Worm (Caenorhabditis elegans) whole organism, L4 larva: Measurements from ENCODE around the gene usp-14.

ENCODE experiments used
- Y48G9A.11 ChIP-seq: fragments of 200-800 bp; sonication (Bioruptor generic); IDR thresholded peaks from 2 replicates; pipeline ENCODE4 v1.3.6; 2022; ENCODE audit warnings: missing genetic modification reagents, missing genetic modification characterization, missing compliant biosample characterization
- ceh-20 ChIP-seq: fragments of 200-800 bp; sonication (Bioruptor generic); IDR thresholded peaks from 2 replicates; pipeline ENCODE4 v1.3.6; 2022; ENCODE audit warnings: missing genetic modification reagents, missing genetic modification characterization, missing compliant biosample characterization
- dpl-1 ChIP-seq: fragments of 150-350 bp; optimal IDR thresholded peaks from 2 replicates; lab custom pipeline; 2014; ENCODE audit warnings: missing biosample characterization, missing genetic modification reagents, missing genetic modification characterization
- dve-1 ChIP-seq: sonication (generic microtip); optimal IDR thresholded peaks from 2 replicates; lab custom pipeline; 2017; ENCODE audit warnings: antibody characterized with exemption, mild to moderate bottlenecking, missing genetic modification characterization, missing compliant biosample characterization; ENCODE audit not compliant: insufficient read depth
- lin-13 ChIP-seq: fragments of 150-350 bp; optimal IDR thresholded peaks from 2 replicates; lab custom pipeline; 2014; ENCODE audit warnings: missing biosample characterization, missing genetic modification reagents, missing genetic modification characterization
- nhr-25 ChIP-seq: sonication (generic microtip); optimal IDR thresholded peaks from 2 replicates; lab custom pipeline; 2017; ENCODE audit warnings: missing genetic modification characterization, mild to moderate bottlenecking, missing compliant biosample characterization, antibody characterized with exemption, moderate library complexity, borderline replicate concordance; ENCODE audit not compliant: insufficient read depth
- unc-130 ChIP-seq: sonication (generic microtip); optimal IDR thresholded peaks from 2 replicates; lab custom pipeline; 2016; ENCODE audit warnings: missing genetic modification reagents, missing genetic modification characterization, missing compliant biosample characterization
- unc-62 ChIP-seq, 3 experiments: fragments of 150-350 bp in 1 of 3; sonication (generic microtip); optimal IDR thresholded peaks in 2 of 3; peaks in 1 of 3; 1 replicate in 1 of 3; 2 replicates in 2 of 3; lab custom pipeline; 2014 to 2017; ENCODE audit warnings: missing biosample characterization in 3 of 3, missing genetic modification characterization in 3 of 3, missing genetic modification reagents in 3 of 3, missing genotype in 1 of 3

DNA sequence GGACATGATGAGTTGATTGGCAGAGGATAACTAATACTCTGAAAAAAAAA is 5.8 kb upstream of the usp-14 start, which contains the start of gene cysl-2:
- no peak for TF ChIP-seq Y48G9A.11 (GFP tag; lab: Robert Waterston, UW)
- TF ChIP-seq nhr-25, result no peak
- TF ChIP-seq lin-13 (GFP tag; lab: Kevin White, UChicago), result no peak
- TF ChIP-seq dve-1 (tag; lab: Kevin White, UChicago), result no peak
- no peak for TF ChIP-seq unc-62 (GFP tag; optimal IDR thresholded peaks at IDR 0.05 in 1 of 2; lab: Kevin White, UChicago)
- TF ChIP-seq unc-62 (tag; optimal IDR thresholded peaks at IDR 0.05; lab: Kevin White, UChicago), result no peak
- no peak for TF ChIP-seq unc-130 (GFP tag; lab: Kevin White, UChicago)
- TF ChIP-seq dpl-1 (GFP tag; lab: Kevin White, UChicago), result no peak
- no peak for TF ChIP-seq ceh-20
